Worm (Caenorhabditis elegans) whole organism, L3 larva: ENCODE measurements around the gene C33F10.11.

Experiments
- R02D3.7 ChIP-seq: fragments of 150-350 bp; optimal IDR thresholded peaks from 2 replicates; lab custom pipeline; 2014; ENCODE audit warnings: missing biosample characterization, missing genetic modification characterization
- ceh-82 ChIP-seq: fragments of 150-350 bp; optimal IDR thresholded peaks from 2 replicates; lab custom pipeline; 2014; ENCODE audit warnings: missing biosample characterization, missing genetic modification characterization
- egl-27 ChIP-seq: sonication (generic microtip); optimal IDR thresholded peaks from 4 replicates; lab custom pipeline; 2017; ENCODE audit warnings: missing biosample characterization, missing genetic modification reagents, missing genetic modification characterization
- hmg-11 ChIP-seq: sonication (generic microtip); optimal IDR thresholded peaks from 2 replicates; lab custom pipeline; 2016; ENCODE audit warnings: missing genetic modification characterization, missing compliant biosample characterization
- jun-1 ChIP-seq: fragments of 150-350 bp; optimal IDR thresholded peaks from 2 replicates; lab custom pipeline; 2014; ENCODE audit warnings: missing biosample characterization, missing genetic modification reagents, missing genetic modification characterization
- lin-39 ChIP-seq: fragments of 150-350 bp; optimal IDR thresholded peaks from 2 replicates; lab custom pipeline; 2018; ENCODE audit warnings: missing biosample characterization, missing genetic modification reagents, missing genetic modification characterization
- mdl-1 ChIP-seq: fragments of 150-350 bp; optimal IDR thresholded peaks from 2 replicates; lab custom pipeline; 2014; ENCODE audit warnings: missing biosample characterization, missing genetic modification characterization
- nhr-28 ChIP-seq: fragments of 150-350 bp; optimal IDR thresholded peaks from 2 replicates; lab custom pipeline; 2014; ENCODE audit warnings: missing biosample characterization, missing genetic modification characterization
- nhr-76 ChIP-seq: fragments of 150-350 bp; sonication (generic microtip); optimal IDR thresholded peaks from 5 replicates; lab custom pipeline; 2014; ENCODE audit warnings: missing biosample characterization, missing genetic modification characterization
- pqm-1 ChIP-seq: fragments of 150-350 bp; optimal IDR thresholded peaks from 2 replicates; lab custom pipeline; 2017; ENCODE audit warnings: missing biosample characterization, missing genetic modification characterization, inconsistent platforms
- skn-1 ChIP-seq: fragments of 150-350 bp; optimal IDR thresholded peaks from 2 replicates; lab custom pipeline; 2014; ENCODE audit warnings: missing biosample characterization, missing genetic modification characterization
- unc-62 ChIP-seq: fragments of 150-350 bp; sonication (generic microtip); optimal IDR thresholded peaks from 4 replicates; lab custom pipeline; 2014; ENCODE audit warnings: missing biosample characterization, missing genetic modification reagents, missing genetic modification characterization

DNA sequence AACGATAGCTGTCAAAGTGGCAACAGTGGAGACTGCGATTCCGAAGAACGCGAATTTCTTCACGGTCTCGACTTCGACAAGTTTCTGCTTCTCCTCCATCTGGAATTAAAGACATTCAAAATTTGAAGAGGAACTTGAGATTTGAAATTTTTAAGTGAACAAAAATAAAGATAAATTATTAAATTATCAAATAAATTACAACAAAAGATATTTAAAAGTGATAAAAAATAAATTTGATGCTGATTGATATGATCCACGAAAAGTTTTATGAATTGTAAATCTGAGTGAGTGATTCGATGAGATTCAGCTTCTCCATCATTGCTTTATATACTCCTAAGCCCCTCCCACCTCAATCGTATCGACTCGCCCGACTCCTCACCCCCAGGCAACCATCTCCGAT is 32.8 kb upstream of the C33F10.11 start, which contains the start of gene col-17:
- no peak for TF ChIP-seq pqm-1
- TF ChIP-seq nhr-76 (tag; lab: Kevin White, UChicago): no peak
- no peak for TF ChIP-seq jun-1
- TF ChIP-seq lin-39 (tag; lab: Kevin White, UChicago): no peak
- TF ChIP-seq mdl-1 (tag; lab: Kevin White, UChicago): no peak
- no peak for TF ChIP-seq hmg-11
- no peak for TF ChIP-seq egl-27
- no peak for TF ChIP-seq nhr-28
- no peak for TF ChIP-seq unc-62 (GFP tag; lab: Kevin White, UChicago)
- no peak for TF ChIP-seq ceh-82 (tag; lab: Kevin White, UChicago)
- TF ChIP-seq R02D3.7 (tag; lab: Kevin White, UChicago): no peak
- no peak for TF ChIP-seq skn-1 (tag; lab: Kevin White, UChicago)
